Fruit fly (Drosophila melanogaster): Measurements from ENCODE around the gene CG14785.
A peak's percentile ranks its signal among the peaks of the same experiment; 100 is the strongest.

The CG14785 gene

DNA sequence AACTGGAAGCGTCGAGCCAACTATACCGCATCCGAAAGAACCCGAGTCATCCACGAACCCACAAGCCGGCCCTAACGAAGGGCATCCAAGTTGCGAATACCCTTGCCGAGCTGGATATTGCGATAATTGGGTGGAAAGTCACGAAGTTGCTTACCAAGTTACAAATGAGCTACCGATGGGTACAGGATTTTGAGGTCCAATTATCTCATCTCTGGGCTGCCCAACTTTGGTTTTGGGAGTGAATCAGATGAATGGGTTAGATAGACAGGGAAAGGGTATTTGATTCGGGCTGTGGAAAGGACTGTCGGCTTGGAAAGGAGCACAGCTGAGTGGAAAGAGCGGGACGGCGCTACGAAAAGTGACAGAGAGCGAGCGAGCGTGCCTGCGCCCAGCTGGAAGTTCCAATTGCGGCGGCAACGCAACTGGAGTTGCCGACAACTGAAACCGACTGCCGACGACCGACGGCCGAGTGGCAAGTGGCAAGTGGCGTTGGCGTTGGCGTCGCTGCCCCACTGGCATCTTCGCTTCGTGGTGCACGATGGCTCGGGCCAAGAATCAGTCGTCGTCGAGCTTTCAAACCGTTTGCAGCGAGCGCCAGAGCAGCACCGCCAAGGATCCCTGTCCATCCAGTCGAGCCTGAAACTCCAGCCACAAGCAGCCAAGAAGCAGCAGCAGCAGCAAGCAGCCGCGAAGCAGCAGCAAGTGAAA lies 45.5 kb downstream of the CG14785 start:
- TF ChIP-seq woc (GFP tag; optimal IDR thresholded peaks at IDR 0.05) (peak; percentile 80), CG9705 (GFP tag; optimal IDR thresholded peaks at IDR 0.05) (no peak), pan (optimal IDR thresholded peaks at IDR 0.05) (no peak), dmrt93B (GFP tag; optimal IDR thresholded peaks at IDR 0.05) (no peak), usp (GFP tag; optimal IDR thresholded peaks at IDR 0.05) (no peak), Dif (GFP tag; optimal IDR thresholded peaks at IDR 0.05; ENCODE audit: partially characterized antibody) (no peak), Hr78 (GFP tag; optimal IDR thresholded peaks at IDR 0.05) (no peak), Hr83 (GFP tag; optimal IDR thresholded peaks at IDR 0.05; ENCODE audit: poor library complexity, severe bottlenecking) (no peak), br (GFP tag; optimal IDR thresholded peaks at IDR 0.05) (peak; percentile 18), foxo (GFP tag; optimal IDR thresholded peaks at IDR 0.05) (peak in 1 of 2 experiments; percentile 22), fru (GFP tag; optimal IDR thresholded peaks at IDR 0.05) (peak; percentile 43), Vsx2 (GFP tag; optimal IDR thresholded peaks at IDR 0.05; ENCODE audit: partially characterized antibody) (peak; percentile 31), ey (GFP tag; optimal IDR thresholded peaks at IDR 0.05) (peak; percentile 36), Hnf4 (GFP tag; optimal IDR thresholded peaks at IDR 0.05) (no peak), GATAd (GFP tag; optimal IDR thresholded peaks at IDR 0.05) (no peak), Sp1 (GFP tag; optimal IDR thresholded peaks at IDR 0.05) (peak; percentile 17), Myc (optimal IDR thresholded peaks at IDR 0.05) (no peak), CG32264 (GFP tag; optimal IDR thresholded peaks at IDR 0.05) (no peak), dsf (GFP tag; optimal IDR thresholded peaks at IDR 0.05; ENCODE audit: borderline replicate concordance) (no peak), h (GFP tag; optimal IDR thresholded peaks at IDR 0.05) (peak; percentile 12), CrebA (GFP tag; optimal IDR thresholded peaks at IDR 0.05; ENCODE audit: borderline replicate concordance) (no peak), HLH106 (tag; optimal IDR thresholded peaks at IDR 0.05) (peak; percentile 4), OdsH (GFP tag; optimal IDR thresholded peaks at IDR 0.05) (no peak), Jra (GFP tag; optimal IDR thresholded peaks at IDR 0.05) (no peak), Rel (GFP tag; optimal IDR thresholded peaks at IDR 0.05) (no peak), Rel (tag; optimal IDR thresholded peaks at IDR 0.05) (no peak), psq (GFP tag; optimal IDR thresholded peaks at IDR 0.05) (peak; percentile 8), sv (GFP tag; optimal IDR thresholded peaks at IDR 0.05) (no peak)

DNA sequence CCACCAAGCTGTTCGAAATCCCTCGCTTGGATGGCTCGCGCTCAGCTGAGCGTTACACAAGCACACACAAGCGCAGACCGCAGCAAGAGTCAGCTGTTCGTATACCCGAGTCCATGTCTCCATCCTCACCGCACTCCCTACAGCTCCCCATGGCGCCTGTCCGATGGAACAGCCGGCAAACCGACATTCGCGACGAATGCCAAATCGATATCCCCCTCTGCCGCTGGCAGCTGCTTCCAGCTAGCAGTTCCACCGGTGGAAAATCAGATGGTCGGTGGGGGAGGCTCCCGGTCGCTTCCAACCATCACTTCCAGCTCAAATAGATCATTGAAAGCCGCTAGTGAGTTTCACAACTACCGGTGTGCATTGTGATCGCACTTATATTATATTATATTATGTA lies 46.5 kb downstream of the CG14785 start:
- TF ChIP-seq tai (GFP tag; optimal IDR thresholded peaks at IDR 0.05) (no peak), sage (GFP tag; optimal IDR thresholded peaks at IDR 0.05) (no peak), usp (GFP tag; optimal IDR thresholded peaks at IDR 0.05) (no peak), N (GFP tag; optimal IDR thresholded peaks at IDR 0.05) (no peak), Abd-B (GFP tag; optimal IDR thresholded peaks at IDR 0.05) (no peak), h (GFP tag; optimal IDR thresholded peaks at IDR 0.05) (no peak), CrebA (GFP tag; optimal IDR thresholded peaks at IDR 0.05; ENCODE audit: borderline replicate concordance) (no peak), CG32264 (GFP tag; optimal IDR thresholded peaks at IDR 0.05) (no peak), OdsH (GFP tag; optimal IDR thresholded peaks at IDR 0.05) (no peak), Hr83 (GFP tag; optimal IDR thresholded peaks at IDR 0.05; ENCODE audit: poor library complexity, severe bottlenecking) (no peak), psq (GFP tag; optimal IDR thresholded peaks at IDR 0.05) (no peak)

DNA sequence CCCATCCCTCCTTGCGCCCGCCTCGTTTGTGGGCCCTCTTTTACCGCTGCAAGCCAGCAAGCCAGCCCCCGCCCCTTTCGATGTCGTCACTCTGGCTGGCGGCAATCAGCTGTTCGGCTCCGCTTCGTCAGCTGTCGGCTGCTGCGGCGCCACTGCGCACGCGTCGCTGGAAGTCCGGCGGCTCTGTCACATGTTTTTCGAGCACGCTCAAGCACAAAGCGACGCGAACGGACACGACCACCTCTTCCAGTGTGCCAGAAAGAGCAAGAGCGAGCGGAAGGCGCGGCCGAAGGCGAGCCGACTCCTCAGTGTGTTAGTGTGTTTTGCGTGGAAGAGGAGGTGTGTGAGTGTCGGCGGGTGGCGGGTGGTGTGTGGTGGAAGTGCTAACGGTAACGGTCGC lies 47.9 kb downstream of the CG14785 start, which contains the start of gene futsch:
Gene futsch (plus strand): TSS at position 106 of the 400 bp plus-strand sequence.
- TF ChIP-seq dl (GFP tag; optimal IDR thresholded peaks at IDR 0.05; ENCODE audit: insufficient read depth in 1 of 2, partially characterized antibody in 2 of 2) (no peak), CG32264 (GFP tag; optimal IDR thresholded peaks at IDR 0.05) (no peak), brk (GFP tag; optimal IDR thresholded peaks at IDR 0.05) (no peak), CG9705 (GFP tag; optimal IDR thresholded peaks at IDR 0.05) (no peak), fru (GFP tag; optimal IDR thresholded peaks at IDR 0.05) (no peak), jim (GFP tag; optimal IDR thresholded peaks at IDR 0.05) (no peak), Abd-B (GFP tag; optimal IDR thresholded peaks at IDR 0.05) (no peak), Sp1 (GFP tag; optimal IDR thresholded peaks at IDR 0.05) (no peak), Jra (GFP tag; optimal IDR thresholded peaks at IDR 0.05) (no peak), tai (GFP tag; optimal IDR thresholded peaks at IDR 0.05) (no peak), foxo (GFP tag; optimal IDR thresholded peaks at IDR 0.05) (no peak), woc (GFP tag; optimal IDR thresholded peaks at IDR 0.05) (no peak), OdsH (GFP tag; optimal IDR thresholded peaks at IDR 0.05) (no peak), Dfd (GFP tag; optimal IDR thresholded peaks at IDR 0.05) (no peak)
